Worm (Caenorhabditis elegans) whole organism, L4/young adult: ENCODE data around the gene F54E7.9.

Experiments used
- W03F9.2 ChIP-seq: fragments of 150-350 bp; optimal IDR thresholded peaks from 2 replicates; lab custom pipeline; 2014; ENCODE audit warnings: missing biosample characterization, missing genetic modification characterization
- dao-5 ChIP-seq: sonication (generic microtip); optimal IDR thresholded peaks from 2 replicates; lab custom pipeline; 2016; ENCODE audit warnings: missing genotype, missing genetic modification characterization, moderate library complexity, missing compliant biosample characterization
- him-1 ChIP-seq: sonication (generic microtip); optimal IDR thresholded peaks from 2 replicates; lab custom pipeline; 2016; ENCODE audit warnings: missing genotype, missing genetic modification reagents, missing genetic modification characterization, missing compliant biosample characterization

The F54E7.9 gene

DNA sequence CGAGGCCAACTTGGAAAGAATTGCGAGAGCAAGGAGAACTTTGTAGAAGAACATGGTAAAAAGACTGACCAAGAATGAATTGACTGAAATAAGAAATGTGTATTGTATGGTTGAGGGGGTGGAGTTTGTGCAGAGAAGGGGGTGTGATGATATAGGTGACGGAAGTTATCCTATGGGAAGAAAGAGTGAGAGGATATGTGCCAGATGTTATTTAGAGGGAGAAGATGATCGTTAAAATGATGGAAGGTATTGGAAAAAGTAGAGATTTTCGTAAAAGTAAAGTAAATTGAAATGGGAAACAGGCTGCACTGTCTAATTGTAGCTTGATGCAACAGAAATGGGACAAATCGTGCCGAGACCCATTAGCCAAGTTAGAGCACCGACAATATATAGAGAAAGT, 20.7 kb downstream of the F54E7.9 start, which contains the start of gene sdz-21:
sdz-21 (minus strand) TSS at position 101 of the 400 bp plus-strand sequence.
- TF ChIP-seq W03F9.2 (tag; lab: Kevin White, UChicago) (no peak), him-1 (no peak), dao-5 (tag; lab: Kevin White, UChicago) (no peak)

DNA sequence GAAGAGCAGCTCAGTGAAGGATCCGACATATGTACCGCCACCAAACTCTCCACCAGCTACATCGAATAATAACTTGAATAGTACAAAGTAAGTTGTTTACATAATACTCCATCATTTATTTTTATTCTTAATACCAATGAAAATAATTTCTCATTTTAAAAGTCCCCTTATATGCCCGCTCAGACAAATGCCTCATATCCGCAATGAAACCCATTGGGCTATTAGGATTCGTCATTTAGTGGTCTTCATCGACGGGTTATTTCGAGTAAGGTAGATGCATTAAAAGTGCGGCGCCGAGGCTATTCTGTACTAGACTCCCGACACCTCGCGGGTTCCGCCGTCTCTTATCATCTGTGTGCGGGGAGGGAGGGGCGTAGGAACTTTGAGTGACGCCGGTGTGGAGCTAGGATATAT, 24.0 kb downstream of the F54E7.9 start:
- TF ChIP-seq W03F9.2 (tag; lab: Kevin White, UChicago) (peak; percentile 20), him-1 (no peak)

- TF ChIP-seq dao-5 (tag; lab: Kevin White, UChicago) = no peak
- TF ChIP-seq W03F9.2 (tag; lab: Kevin White, UChicago) = no peak
- TF ChIP-seq him-1 = no peak
These were observed 35.0 kb downstream of the F54E7.9 start for ce11 chrIII:5642692-5643091.

ce11 chrIII:5639893-5640292, 37.8 kb downstream of the F54E7.9 start:
- TF ChIP-seq dao-5 (tag; lab: Kevin White, UChicago) (no peak), W03F9.2 (tag; lab: Kevin White, UChicago) (no peak), him-1 (no peak)

DNA sequence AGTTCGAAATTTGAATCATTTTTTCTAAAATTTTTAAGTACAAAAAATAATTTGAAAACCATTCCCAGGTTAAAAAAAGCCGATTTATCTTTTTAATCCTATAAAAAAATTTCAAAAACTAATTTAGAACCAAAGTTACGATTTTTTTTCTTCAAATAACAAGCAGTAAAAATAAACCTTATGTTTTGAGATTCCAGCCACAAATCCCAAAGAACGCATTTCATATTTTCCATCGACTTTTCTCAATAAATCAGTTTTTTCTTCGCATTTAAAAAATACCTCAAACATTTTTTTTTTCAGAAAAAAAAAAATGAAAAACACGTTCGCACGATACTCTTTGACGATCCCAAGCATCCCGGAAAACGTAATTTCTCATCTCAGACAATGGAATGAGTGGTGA, 42.5 kb downstream of the F54E7.9 start, which contains the start of gene ckk-1:
ckk-1 (plus strand) TSS at position 301 of the 400 bp plus-strand sequence.
- no peak for TF ChIP-seq dao-5 (tag; lab: Kevin White, UChicago)
- TF ChIP-seq W03F9.2 (tag; lab: Kevin White, UChicago) = no peak
- no peak for TF ChIP-seq him-1

DNA sequence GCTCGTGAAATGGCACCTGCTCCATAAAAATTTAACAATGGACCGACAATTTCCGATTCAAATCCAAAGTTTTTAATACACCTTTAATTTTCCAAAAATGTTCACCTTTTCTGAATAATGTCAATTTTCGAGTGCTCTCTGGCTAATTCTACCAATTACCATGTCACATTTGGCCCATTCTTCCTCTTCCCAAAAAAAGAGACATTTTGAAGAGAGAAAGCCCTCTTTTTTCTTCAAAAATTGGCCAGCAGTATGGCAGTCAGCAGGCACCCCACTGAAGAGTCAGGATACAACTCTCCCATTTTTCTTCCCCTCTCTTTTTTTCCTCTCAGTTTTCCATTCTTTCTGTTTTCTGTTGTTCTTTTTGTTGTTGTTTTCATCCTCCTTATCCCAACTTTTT, 43.2 kb downstream of the F54E7.9 start:
- no peak for TF ChIP-seq him-1
- no peak for TF ChIP-seq dao-5 (tag; lab: Kevin White, UChicago)
- TF ChIP-seq W03F9.2 (tag; lab: Kevin White, UChicago) = no peak

DNA sequence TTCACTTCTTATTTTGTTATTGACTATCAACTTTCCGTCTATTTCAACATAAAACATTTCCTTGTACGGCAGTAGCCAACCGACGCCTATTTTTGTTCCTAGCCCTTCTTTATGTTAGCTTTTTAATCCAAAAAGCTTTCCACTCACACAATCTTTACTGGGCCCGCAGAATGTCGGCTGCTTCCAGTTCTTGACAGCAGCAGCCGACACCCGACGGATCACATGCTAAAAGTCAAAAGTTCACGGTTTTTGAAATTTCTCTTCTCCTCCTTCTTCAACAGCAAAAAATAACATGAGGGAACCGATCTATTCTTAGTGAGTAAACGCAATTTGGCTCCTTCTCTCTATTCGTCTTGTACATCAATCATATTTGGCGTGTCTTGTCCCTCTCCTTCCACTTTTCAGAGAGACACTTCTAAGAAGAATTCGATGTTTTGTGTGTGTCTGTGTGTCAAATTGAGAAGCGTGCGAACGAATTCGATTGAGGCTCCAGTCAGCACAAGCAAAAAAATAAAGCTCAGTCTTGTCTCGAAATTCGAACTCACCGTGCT, 45.2 kb downstream of the F54E7.9 start:
- TF ChIP-seq dao-5 (tag; lab: Kevin White, UChicago) (no peak), him-1 (no peak), W03F9.2 (tag; lab: Kevin White, UChicago) (no peak)

DNA sequence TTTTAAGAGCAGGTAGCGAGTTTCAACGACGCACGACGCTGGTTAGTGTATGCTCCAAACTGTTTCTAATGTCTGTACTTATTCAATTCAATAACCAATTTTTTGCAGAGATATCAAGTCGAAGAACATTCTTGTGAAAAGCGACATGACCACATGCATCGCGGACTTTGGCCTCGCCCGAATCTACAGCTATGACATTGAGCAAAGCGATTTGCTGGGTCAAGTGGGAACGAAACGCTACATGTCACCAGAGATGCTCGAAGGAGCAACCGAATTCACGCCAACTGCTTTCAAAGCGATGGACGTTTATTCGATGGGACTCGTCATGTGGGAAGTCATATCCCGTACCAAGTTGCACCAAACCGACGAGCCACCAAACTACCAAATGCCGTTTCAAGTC, 47.3 kb downstream of the F54E7.9 start:
- TF ChIP-seq dao-5 (tag; lab: Kevin White, UChicago) = no peak
- no peak for TF ChIP-seq W03F9.2 (tag; lab: Kevin White, UChicago)
- TF ChIP-seq him-1 = no peak

- no peak for TF ChIP-seq W03F9.2 (tag; lab: Kevin White, UChicago)
- no peak for TF ChIP-seq dao-5 (tag; lab: Kevin White, UChicago)
- TF ChIP-seq him-1 = no peak
These were observed 48.5 kb downstream of the F54E7.9 start for ce11 chrIII:5629225-5629624.
